Worm (Caenorhabditis elegans): ENCODE data around the gene F53B3.3.

Gene F53B3.3

DNA sequence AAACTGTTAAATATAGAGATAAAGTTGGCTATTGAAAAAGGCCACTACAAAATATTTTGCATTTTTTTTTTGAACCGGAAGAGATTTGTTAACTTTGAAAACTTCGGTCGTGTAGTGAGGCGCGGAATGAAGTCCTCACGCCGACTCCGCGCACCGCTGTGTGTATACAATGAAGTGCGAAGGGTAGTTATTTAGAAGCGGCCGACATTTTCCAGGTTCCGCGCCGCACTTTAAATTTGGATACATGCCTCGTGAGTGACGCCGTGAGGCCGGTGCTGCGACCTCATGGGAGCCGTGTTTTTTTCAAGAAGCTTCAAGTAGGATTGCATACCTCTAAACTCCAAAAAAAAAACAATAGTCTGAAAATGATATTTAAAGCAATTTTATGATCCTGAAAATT lies 20.9 kb upstream of the F53B3.3 start:
- no peak for TF ChIP-seq madf-3 (GFP tag; IDR thresholded peaks at IDR 0.05)
- TF ChIP-seq snpc-4 (GFP tag; optimal IDR thresholded peaks at IDR 0.05): peak; percentile 62
- TF ChIP-seq snpc-4 (tag; optimal IDR thresholded peaks at IDR 0.05): peak in 3 of 4 experiments; percentile 41 to 89 (median 88)
- no peak for TF ChIP-seq ztf-18 (tag; optimal IDR thresholded peaks at IDR 0.05)
- peak; percentile 48 for TF ChIP-seq snpc-1.1 (tag; optimal IDR thresholded peaks at IDR 0.05; ENCODE audit: insufficient read depth)
- TF ChIP-seq T07F8.4 (tag; optimal IDR thresholded peaks at IDR 0.05): no peak
- TF ChIP-seq ccch-3 (GFP tag; optimal IDR thresholded peaks at IDR 0.05): no peak
- TF ChIP-seq F55B11.4 (tag; optimal IDR thresholded peaks at IDR 0.05; ENCODE audit: borderline replicate concordance, insufficient read depth): no peak

DNA sequence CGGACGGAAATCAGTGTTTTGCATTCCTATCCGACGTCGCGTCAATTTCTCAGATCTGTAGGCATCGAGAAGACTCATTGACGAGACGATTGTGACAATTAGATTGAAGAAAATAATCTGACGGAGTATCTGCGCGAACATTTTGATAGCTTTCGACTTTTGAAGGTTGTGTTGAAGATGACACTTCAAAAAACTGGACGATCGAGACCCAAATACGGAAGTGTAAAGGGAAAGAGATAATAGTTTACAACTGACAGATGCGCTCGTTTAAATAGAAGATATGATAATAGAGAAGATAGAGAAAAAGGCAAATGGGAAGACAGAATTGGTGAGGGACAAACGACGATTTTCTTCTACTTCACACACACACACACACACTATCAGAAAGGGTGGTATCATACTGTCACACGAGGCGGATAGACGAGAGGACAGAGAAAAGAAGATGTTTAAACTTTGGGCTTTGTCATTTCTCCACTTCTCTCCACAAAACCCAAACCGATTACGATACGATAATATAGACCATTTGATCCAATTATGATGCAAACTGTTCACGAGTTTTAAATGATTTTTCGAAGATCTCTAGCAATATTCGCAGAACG lies 20.3 kb upstream of the F53B3.3 start, which contains the start of gene B0410.3:
B0410.3 (minus strand) TSS at position 351 of the 599 bp plus-strand sequence.
- 0 out of 2 replicates have a peak, but pooled peaks have one; percentile 10 for TF ChIP-seq hmg-1.2 (GFP tag; IDR thresholded peaks at IDR 0.05)
- peak; percentile 65 for TF ChIP-seq lin-26 (GFP tag; IDR thresholded peaks at IDR 0.05)
- peak; percentile 16 for TF ChIP-seq die-1 (tag; optimal IDR thresholded peaks at IDR 0.05)
- no peak for TF ChIP-seq ztf-25 (GFP tag; IDR thresholded peaks at IDR 0.05)
- TF ChIP-seq lin-40 (tag; optimal IDR thresholded peaks at IDR 0.05): peak; percentile 28
- no peak for TF ChIP-seq dox-1 (GFP tag; IDR thresholded peaks at IDR 0.05)
- TF ChIP-seq F22D6.2 (tag; optimal IDR thresholded peaks at IDR 0.05): no peak
- TF ChIP-seq ama-1 (optimal IDR thresholded peaks at IDR 0.05): peak; percentile 80
- no peak for TF ChIP-seq ama-1 (GFP tag; optimal IDR thresholded peaks at IDR 0.05)
- no peak for TF ChIP-seq hlh-12 (tag; optimal IDR thresholded peaks at IDR 0.05)
- peak; percentile 61 for TF ChIP-seq somi-1 (GFP tag; optimal IDR thresholded peaks at IDR 0.05)
- no peak for TF ChIP-seq Y95B8A.8 (GFP tag; IDR thresholded peaks at IDR 0.05)
- no peak for TF ChIP-seq nhr-120 (GFP tag; IDR thresholded peaks at IDR 0.05)
- TF ChIP-seq rcor-1 (GFP tag; IDR thresholded peaks at IDR 0.05): no peak
- no peak for TF ChIP-seq egrh-3 (GFP tag; IDR thresholded peaks at IDR 0.05)
- no peak for TF ChIP-seq mel-28 (tag; optimal IDR thresholded peaks at IDR 0.05; ENCODE audit: borderline replicate concordance)
- no peak for TF ChIP-seq atf-7 (tag; optimal IDR thresholded peaks at IDR 0.05)
- no peak for TF ChIP-seq tlf-1 (GFP tag; optimal IDR thresholded peaks at IDR 0.05)
- TF ChIP-seq cebp-2 (GFP tag; IDR thresholded peaks at IDR 0.05): no peak
- no peak for TF ChIP-seq F57A8.1 (GFP tag; optimal IDR thresholded peaks at IDR 0.05)
- peak; percentile 46 for TF ChIP-seq ztf-26 (tag; optimal IDR thresholded peaks at IDR 0.05)
- TF ChIP-seq nhr-27 (tag; optimal IDR thresholded peaks at IDR 0.05): no peak
- no peak for TF ChIP-seq madf-10 (tag; optimal IDR thresholded peaks at IDR 0.05)
- TF ChIP-seq B0019.2 (GFP tag; conservative IDR thresholded peaks at IDR 0.05): no peak
- TF ChIP-seq attf-3 (GFP tag; conservative IDR thresholded peaks at IDR 0.05): no peak
- no peak for TF ChIP-seq nhr-80 (tag; optimal IDR thresholded peaks at IDR 0.05)

DNA sequence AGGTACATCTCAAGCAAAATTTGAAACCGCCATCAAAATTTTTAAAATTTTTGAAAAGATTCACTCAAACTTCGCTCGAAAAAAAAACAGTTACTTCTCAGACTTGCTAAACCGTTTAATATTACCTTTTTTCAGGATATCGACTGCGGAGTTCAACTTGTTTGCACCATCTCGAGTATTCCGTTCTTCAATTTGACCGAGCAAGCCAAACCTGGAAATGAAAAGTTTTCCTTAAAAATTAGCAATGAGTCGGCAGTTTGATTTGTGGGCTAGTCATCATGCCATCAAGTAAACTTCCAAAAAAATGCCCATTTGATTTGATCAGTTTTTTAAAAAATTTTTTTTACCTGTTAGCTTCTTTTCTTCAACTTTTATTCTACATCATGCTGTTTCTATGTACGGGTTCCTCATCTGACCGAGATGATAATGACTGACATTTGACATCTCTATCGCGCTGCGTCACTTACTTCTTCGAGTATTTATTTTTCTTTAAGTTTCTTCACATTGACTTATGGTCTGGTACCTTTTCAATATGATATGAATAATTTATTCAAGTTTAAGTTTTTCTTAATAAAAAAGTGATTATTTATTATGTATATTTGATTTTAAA lies 19.2 kb upstream of the F53B3.3 start:
- TF ChIP-seq Y56A3A.18 (GFP tag; IDR thresholded peaks at IDR 0.05) (0 out of 2 replicates have a peak, but pooled peaks have one; percentile 24), K11D2.4 (GFP tag; IDR thresholded peaks at IDR 0.05) (peak; percentile 16; the same call in 1 of the 2 replicates), ZK185.1 (tag; optimal IDR thresholded peaks at IDR 0.05; ENCODE audit: poor library complexity, severe bottlenecking) (peak; percentile 19), ztf-26 (tag; optimal IDR thresholded peaks at IDR 0.05) (peak; percentile 20), somi-1 (GFP tag; optimal IDR thresholded peaks at IDR 0.05) (peak; percentile 15), ztf-22 (GFP tag; optimal IDR thresholded peaks at IDR 0.05) (no peak), ama-1 (optimal IDR thresholded peaks at IDR 0.05) (peak; percentile 64), ama-1 (GFP tag; optimal IDR thresholded peaks at IDR 0.05) (no peak), dpl-1 (GFP tag; optimal IDR thresholded peaks at IDR 0.05) (no peak), lin-26 (GFP tag; IDR thresholded peaks at IDR 0.05) (0 out of 2 replicates have a peak, but pooled peaks have one; percentile 38), nhr-80 (tag; optimal IDR thresholded peaks at IDR 0.05) (no peak), ekl-4 (GFP tag; IDR thresholded peaks at IDR 0.05) (no peak)

Measured in whole organism, young adult.